Worm (Caenorhabditis elegans): ENCODE data around the gene T28D9.1.

T28D9.1 gene

DNA sequence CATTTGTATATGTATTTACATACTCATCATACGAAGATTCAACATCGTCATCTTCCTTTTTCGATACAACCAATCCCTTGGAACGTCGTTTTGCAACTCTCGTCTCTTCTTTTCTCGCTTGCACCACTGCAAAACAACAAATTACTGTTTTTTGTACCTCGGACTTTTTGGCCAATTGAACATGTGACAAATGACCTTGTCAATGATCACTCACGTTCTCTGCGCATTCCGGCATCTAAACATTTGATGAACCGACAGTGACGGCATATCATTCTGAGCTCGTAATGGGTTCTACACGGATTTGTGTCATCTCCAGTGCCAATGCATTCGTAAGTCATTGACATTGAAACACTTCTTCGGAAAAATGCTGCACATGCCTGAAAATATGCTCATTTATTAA lies 44.0 kb upstream of the T28D9.1 start:
- TF ChIP-seq alr-1 (tag; optimal IDR thresholded peaks at IDR 0.05; ENCODE audit: borderline replicate concordance) (no peak), aly-2 (tag; optimal IDR thresholded peaks at IDR 0.05) (no peak), nhr-84 (tag; optimal IDR thresholded peaks at IDR 0.05) (no peak), fkh-8 (tag; optimal IDR thresholded peaks at IDR 0.05) (no peak), lin-35 (GFP tag; optimal IDR thresholded peaks at IDR 0.05) (peak in 1 of 2 experiments; percentile 33), vab-15 (tag; optimal IDR thresholded peaks at IDR 0.05) (no peak), nhr-12 (tag; optimal IDR thresholded peaks at IDR 0.05) (no peak), lin-14 (GFP tag; optimal IDR thresholded peaks at IDR 0.05) (peak; percentile 38), snu-23 (GFP tag; optimal IDR thresholded peaks at IDR 0.05) (peak; percentile 7), dsc-1 (tag; optimal IDR thresholded peaks at IDR 0.05) (no peak), mep-1 (tag; optimal IDR thresholded peaks at IDR 0.05) (no peak), grh-1 (GFP tag; IDR thresholded peaks at IDR 0.05) (0 out of 2 replicates have a peak, but pooled peaks have one; percentile 6), snpc-4 (tag; optimal IDR thresholded peaks at IDR 0.05) (no peak), blmp-1 (tag; optimal IDR thresholded peaks at IDR 0.05) (peak; percentile 54), C34B4.2 (tag; optimal IDR thresholded peaks at IDR 0.05) (no peak), tbx-2 (tag; optimal IDR thresholded peaks at IDR 0.05) (peak; percentile 3), efl-1 (optimal IDR thresholded peaks at IDR 0.05) (no peak), efl-1 (GFP tag; optimal IDR thresholded peaks at IDR 0.05 in 1 of 2) (no peak), ces-1 (GFP tag; optimal IDR thresholded peaks at IDR 0.05) (no peak), pax-3 (tag; optimal IDR thresholded peaks at IDR 0.05) (no peak), nhr-19 (GFP tag; conservative IDR thresholded peaks at IDR 0.05) (0 out of 2 replicates have a peak, but pooled peaks have one; percentile 7), jun-1 (tag; optimal IDR thresholded peaks at IDR 0.05) (no peak), mdl-1 (tag; optimal IDR thresholded peaks at IDR 0.05) (peak in 1 of 2 experiments; percentile 58), ama-1 (optimal IDR thresholded peaks at IDR 0.05) (no peak), unc-98 (GFP tag; IDR thresholded peaks at IDR 0.05) (no peak), ceh-63 (GFP tag; optimal IDR thresholded peaks at IDR 0.05) (no peak), isw-1 (GFP tag; IDR thresholded peaks at IDR 0.05) (no peak), nhr-20 (tag; optimal IDR thresholded peaks at IDR 0.05) (peak; percentile 28), elt-3 (tag; optimal IDR thresholded peaks at IDR 0.05) (peak in 2 of 6 experiments; percentile 43 to 75), unc-30 (tag; optimal IDR thresholded peaks at IDR 0.05) (no peak), xbp-1 (tag; optimal IDR thresholded peaks at IDR 0.05) (no peak), hlh-4 (tag; optimal IDR thresholded peaks at IDR 0.05) (no peak), ztf-4 (tag; optimal IDR thresholded peaks at IDR 0.05) (no peak), irx-1 (tag; optimal IDR thresholded peaks at IDR 0.05) (no peak), skn-1 (tag; optimal IDR thresholded peaks at IDR 0.05) (no peak), nhr-77 (tag; optimal IDR thresholded peaks at IDR 0.05) (no peak), elt-2 (tag; optimal IDR thresholded peaks at IDR 0.05) (no peak), egl-27 (tag; optimal IDR thresholded peaks at IDR 0.05) (no peak), nhr-85 (tag) (no peak), lsy-2 (tag; optimal IDR thresholded peaks at IDR 0.05) (peak in 1 of 2 experiments; percentile 2), C04F5.9 (tag; optimal IDR thresholded peaks at IDR 0.05) (no peak), C16A3.4 (tag; optimal IDR thresholded peaks at IDR 0.05) (no peak), rnt-1 (tag; optimal IDR thresholded peaks at IDR 0.05) (no peak), ceh-88 (GFP tag; IDR thresholded peaks at IDR 0.05) (no peak), ceh-8 (GFP tag; optimal IDR thresholded peaks at IDR 0.05) (no peak), hlh-17 (GFP tag; optimal IDR thresholded peaks at IDR 0.05; ENCODE audit: borderline replicate concordance) (no peak), ztf-11 (tag; optimal IDR thresholded peaks at IDR 0.05) (no peak), nhr-47 (tag; optimal IDR thresholded peaks at IDR 0.05) (no peak), nhr-71 (tag; optimal IDR thresholded peaks at IDR 0.05) (peak; percentile 1)

Data from whole organism, L1 larva.